Fruit fly (Drosophila melanogaster) whole organism, prepupa: ENCODE measurements around the gene Ugt36E1.

Experiments
- CG10669 ChIP-seq: fragments of 200-800 bp; sonication (Bioruptor generic); optimal IDR thresholded peaks from 3 replicates; lab custom pipeline; 2018; ENCODE audit warnings: missing biosample characterization, mild to moderate bottlenecking, missing genetic modification characterization, moderate library complexity
- CG11762 ChIP-seq: fragments of 200-800 bp; sonication (Bioruptor generic); optimal IDR thresholded peaks from 3 replicates; lab custom pipeline; 2016; ENCODE audit warnings: missing biosample characterization, missing genetic modification characterization; ENCODE audit not compliant: insufficient read depth
- CG15336 ChIP-seq: fragments of 200-800 bp; sonication (Bioruptor generic); IDR thresholded peaks from 2 replicates; pipeline ENCODE4 v1.3.6; 2022; ENCODE audit warnings: missing biosample characterization, missing genetic modification characterization
- CG1621 ChIP-seq: fragments of 200-800 bp; sonication (Bioruptor generic); optimal IDR thresholded peaks from 3 replicates; lab custom pipeline; 2018; ENCODE audit warnings: missing biosample characterization, mild to moderate bottlenecking, missing genetic modification characterization
- CG3032 ChIP-seq: fragments of 200-800 bp; optimal IDR thresholded peaks from 2 replicates; lab custom pipeline; 2019; ENCODE audit warnings: missing biosample characterization, mild to moderate bottlenecking, missing genetic modification characterization, moderate library complexity
- CG31627 ChIP-seq: fragments of 200-800 bp; sonication (Bioruptor generic); optimal IDR thresholded peaks from 3 replicates; lab custom pipeline; 2016; ENCODE audit warnings: missing biosample characterization, missing genetic modification characterization
- CG32006 ChIP-seq: fragments of 200-800 bp; sonication (Bioruptor generic); optimal IDR thresholded peaks from 3 replicates; lab custom pipeline; 2017; ENCODE audit warnings: missing biosample characterization, mild to moderate bottlenecking, missing genetic modification characterization
- CG34406 ChIP-seq: fragments of 200-800 bp; sonication (Bioruptor generic); optimal IDR thresholded peaks from 3 replicates; lab custom pipeline; 2016; ENCODE audit warnings: missing biosample characterization, missing genetic modification characterization
- CG4318 ChIP-seq: fragments of 200-800 bp; sonication (Bioruptor generic); optimal IDR thresholded peaks from 3 replicates; lab custom pipeline; 2017; ENCODE audit warnings: missing biosample characterization, mild to moderate bottlenecking, missing genetic modification characterization
- CG6163 ChIP-seq: fragments of 200-800 bp; sonication (Bioruptor generic); IDR thresholded peaks from 3 replicates; pipeline ENCODE4 v1.3.6; 2022; ENCODE audit warnings: missing biosample characterization, missing genetic modification characterization
- CG6276 ChIP-seq: fragments of 200-800 bp; sonication (Bioruptor generic); optimal IDR thresholded peaks from 2 replicates; lab custom pipeline; 2017; ENCODE audit warnings: missing biosample characterization, mild to moderate bottlenecking, missing genetic modification characterization
- CG7368 ChIP-seq: fragments of 200-800 bp; sonication (Bioruptor generic); optimal IDR thresholded peaks from 3 replicates; lab custom pipeline; 2016; ENCODE audit warnings: missing biosample characterization, missing genetic modification characterization
- CG8319 ChIP-seq: fragments of 200-800 bp; sonication (Bioruptor generic); optimal IDR thresholded peaks from 3 replicates; lab custom pipeline; 2016; ENCODE audit warnings: missing biosample characterization, missing genetic modification characterization
- CG8632 ChIP-seq: fragments of 200-800 bp; sonication (Bioruptor generic); optimal IDR thresholded peaks from 3 replicates; lab custom pipeline; 2016; ENCODE audit warnings: missing biosample characterization, missing genetic modification characterization
- CG9139 ChIP-seq: fragments of 200-800 bp; sonication (Bioruptor generic); optimal IDR thresholded peaks from 3 replicates; lab custom pipeline; 2017; ENCODE audit warnings: missing biosample characterization, mild to moderate bottlenecking, missing genetic modification characterization
- Eip75B ChIP-seq: fragments of 200-800 bp; sonication (Bioruptor generic); optimal IDR thresholded peaks from 3 replicates; lab custom pipeline; 2016; ENCODE audit warnings: missing biosample characterization, missing genetic modification characterization
- Eip78C ChIP-seq: fragments of 200-800 bp; sonication (Bioruptor generic); peaks from one replicate; lab custom pipeline; 2016; ENCODE audit warnings: missing biosample characterization, missing genetic modification characterization
- Ets96B ChIP-seq: fragments of 200-800 bp; optimal IDR thresholded peaks from 2 replicates; lab custom pipeline; 2019; ENCODE audit warnings: missing biosample characterization, mild to moderate bottlenecking, missing genetic modification characterization, moderate library complexity
- Hr38 ChIP-seq: sonication (Bioruptor generic); optimal IDR thresholded peaks from 2 replicates; lab custom pipeline; 2016; ENCODE audit warnings: missing biosample characterization, missing genetic modification characterization
- Met ChIP-seq: fragments of 200-800 bp; sonication (Bioruptor generic); optimal IDR thresholded peaks from 3 replicates; lab custom pipeline; 2016; ENCODE audit warnings: missing biosample characterization, missing genetic modification characterization
- OdsH ChIP-seq: fragments of 200-800 bp; sonication (Bioruptor generic); optimal IDR thresholded peaks from 3 replicates; lab custom pipeline; 2016; ENCODE audit warnings: missing biosample characterization, missing genetic modification characterization
- Sox102F ChIP-seq: fragments of 200-800 bp; sonication (Bioruptor generic); optimal IDR thresholded peaks from 2 replicates; lab custom pipeline; 2016; ENCODE audit warnings: missing biosample characterization, mild to moderate bottlenecking, missing genetic modification characterization
- cyc ChIP-seq: fragments of 200-800 bp; sonication (Bioruptor generic); optimal IDR thresholded peaks from 3 replicates; lab custom pipeline; 2016; ENCODE audit warnings: missing biosample characterization, missing genetic modification characterization
- dsx ChIP-seq: fragments of 200-800 bp; optimal IDR thresholded peaks from 3 replicates; lab custom pipeline; 2019; ENCODE audit warnings: missing biosample characterization, mild to moderate bottlenecking, missing genetic modification characterization, moderate library complexity; ENCODE audit not compliant: poor library complexity, severe bottlenecking
- eg ChIP-seq: fragments of 200-800 bp; sonication (Bioruptor generic); IDR thresholded peaks from 3 replicates; pipeline ENCODE4 v1.3.6; 2022; ENCODE audit warnings: missing biosample characterization, missing genetic modification characterization
- esn ChIP-seq: fragments of 200-800 bp; sonication (Bioruptor generic); optimal IDR thresholded peaks from 2 replicates; lab custom pipeline; 2016; ENCODE audit warnings: missing biosample characterization, mild to moderate bottlenecking, missing genetic modification characterization, moderate library complexity
- fd85E ChIP-seq: fragments of 200-800 bp; sonication (Bioruptor generic); optimal IDR thresholded peaks from 3 replicates; lab custom pipeline; 2016; ENCODE audit warnings: missing biosample characterization, missing genetic modification characterization
- fkh ChIP-seq: fragments of 200-800 bp; sonication (Bioruptor generic); optimal IDR thresholded peaks from 3 replicates; lab custom pipeline; 2017; ENCODE audit warnings: missing biosample characterization, mild to moderate bottlenecking, missing genetic modification characterization, moderate library complexity
- vri ChIP-seq: fragments of 200-800 bp; sonication (Bioruptor generic); optimal IDR thresholded peaks from 3 replicates; lab custom pipeline; 2016; ENCODE audit warnings: missing biosample characterization, mild to moderate bottlenecking, missing genetic modification characterization

Gene Ugt36E1

dm6 chr2L:18785026-18785600 lies 41.5 kb upstream of the Ugt36E1 start:
- TF ChIP-seq CG34406 (no peak), fkh (GFP tag; lab: Kevin White, UChicago) (peak; percentile 34), Met (no peak)

DNA sequence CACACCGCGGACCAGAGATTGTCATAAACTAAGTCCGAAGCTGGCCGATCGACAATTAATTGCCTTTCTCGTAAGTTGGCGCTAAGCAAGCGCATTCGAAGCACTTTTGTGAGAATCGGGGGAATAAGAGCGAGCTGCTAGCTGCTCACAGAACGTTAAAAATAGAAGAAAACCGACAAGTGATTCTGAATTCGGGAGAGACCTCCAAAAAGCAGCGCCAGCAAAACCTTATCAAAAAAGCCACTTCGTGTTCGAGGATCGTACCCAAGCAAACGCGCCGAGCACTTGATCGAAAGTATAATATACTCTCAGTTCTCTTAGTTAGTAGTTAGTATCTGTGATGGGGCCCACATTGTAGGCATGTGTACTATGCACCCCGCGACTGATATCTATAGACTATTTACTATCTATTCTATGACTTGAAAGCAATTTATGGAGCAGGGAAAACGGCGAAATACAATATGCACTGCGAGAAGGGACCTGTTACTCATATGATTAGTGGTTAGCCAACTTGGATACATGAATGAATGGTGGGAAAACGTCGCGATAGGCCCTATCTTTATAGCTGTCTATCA lies 39.1 kb upstream of the Ugt36E1 start:
- TF ChIP-seq Eip75B, result no peak
- TF ChIP-seq CG8632, result no peak

dm6 chr2L:18788953-18789352 lies 37.6 kb upstream of the Ugt36E1 start:
- TF ChIP-seq vri (GFP tag; lab: Kevin White, UChicago), result peak; percentile 58
- no peak for TF ChIP-seq cyc (GFP tag; lab: Kevin White, UChicago)

dm6 chr2L:18789773-18790385 lies 36.7 kb upstream of the Ugt36E1 start:
- no peak for TF ChIP-seq Met
- no peak for TF ChIP-seq CG3032 (tag; lab: Kevin White, UChicago)
- TF ChIP-seq CG10669, result no peak
- no peak for TF ChIP-seq CG15336
- TF ChIP-seq CG9139, result no peak
- no peak for TF ChIP-seq Sox102F
- TF ChIP-seq eg (GFP tag; lab: Robert Waterston, UW), result no peak
- no peak for TF ChIP-seq CG8632
- TF ChIP-seq Ets96B (tag; lab: Kevin White, UChicago), result no peak
- TF ChIP-seq Eip75B, result no peak
- no peak for TF ChIP-seq CG32006 (GFP tag; lab: Kevin White, UChicago)
- TF ChIP-seq, all 60 proteins: peak for 0

DNA sequence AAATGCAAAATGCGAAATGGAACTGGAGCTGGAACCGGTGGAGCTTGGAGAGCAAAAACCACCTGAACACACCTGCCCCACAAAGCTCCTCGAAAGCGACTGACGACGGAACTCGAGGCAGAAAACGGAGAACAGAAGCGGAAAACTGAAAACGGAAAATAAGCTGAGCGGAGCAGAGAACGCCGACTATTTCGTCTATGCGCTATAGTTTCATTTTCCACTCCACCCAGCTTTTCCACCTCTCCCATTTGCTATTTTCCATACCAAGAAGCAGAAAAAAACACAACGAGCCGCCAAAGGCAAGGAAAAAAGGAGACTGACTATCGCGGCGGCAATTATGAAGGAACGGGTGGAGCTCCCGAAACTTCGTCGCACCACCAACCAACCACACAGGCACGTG lies 33.8 kb upstream of the Ugt36E1 start, which contains the start of gene ham:
Gene ham (minus strand): TSS at position 101 of the 400 bp plus-strand sequence.
- TF ChIP-seq Hr38 (GFP tag; lab: Kevin White, UChicago) (no peak), Ets96B (tag; lab: Kevin White, UChicago) (no peak), CG31627 (no peak), CG9139 (no peak), CG1621 (tag; lab: Kevin White, UChicago) (no peak), CG15336 (no peak), esn (GFP tag; lab: Kevin White, UChicago) (no peak), CG7368 (GFP tag; lab: Kevin White, UChicago) (no peak), Eip75B (no peak), dsx (GFP tag; lab: Kevin White, UChicago) (no peak), CG6276 (GFP tag; lab: Kevin White, UChicago) (no peak), CG6163 (GFP tag; lab: Robert Waterston, UW) (no peak), fd85E (GFP tag; lab: Kevin White, UChicago) (no peak), Eip78C (GFP tag; lab: Kevin White, UChicago) (no peak)
- TF ChIP-seq, all 60 proteins: peak for 0

DNA sequence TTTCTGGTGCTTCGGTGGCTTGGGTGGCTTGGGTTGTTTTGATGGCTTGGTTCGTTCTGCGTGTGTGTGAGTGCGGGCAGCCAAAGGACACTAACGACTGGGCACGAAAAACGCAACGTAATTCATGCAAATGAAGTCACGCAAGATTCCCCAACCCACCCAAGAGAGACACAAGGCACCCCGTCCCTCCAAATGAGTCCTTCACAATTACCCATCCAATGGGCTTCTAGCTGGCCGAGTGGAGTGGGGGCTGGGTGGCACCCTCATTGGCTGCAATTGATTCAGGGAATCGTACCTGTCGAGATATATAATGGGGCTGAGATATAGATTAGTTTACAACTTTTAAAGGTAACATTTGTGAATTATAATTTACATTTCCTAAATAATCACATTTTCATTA lies 33.3 kb upstream of the Ugt36E1 start:
- TF ChIP-seq Eip78C (GFP tag; lab: Kevin White, UChicago), result no peak
- TF ChIP-seq CG31627, result no peak
- TF ChIP-seq CG1621 (tag; lab: Kevin White, UChicago), result no peak
- TF ChIP-seq CG4318 (GFP tag; lab: Kevin White, UChicago), result no peak
- TF ChIP-seq eg (GFP tag; lab: Robert Waterston, UW), result no peak
- no peak for TF ChIP-seq Met
- TF ChIP-seq Eip75B, result no peak
- no peak for TF ChIP-seq CG8319 (GFP tag; lab: Kevin White, UChicago)
- no peak for TF ChIP-seq OdsH (GFP tag; lab: Kevin White, UChicago)
- TF ChIP-seq CG11762 (GFP tag; lab: Kevin White, UChicago), result no peak
- TF ChIP-seq, all 60 proteins: peak for 0
